Worm (Caenorhabditis elegans) whole organism, L2 larva: Measurements from ENCODE around the gene C28C12.12.

ENCODE experiments used
- ama-1 ChIP-seq: fragments of 150-350 bp; optimal IDR thresholded peaks from 2 replicates; lab custom pipeline; 2018; ENCODE audit warnings: inconsistent platforms
- elt-3 ChIP-seq: sonication (generic microtip); optimal IDR thresholded peaks from 2 replicates; lab custom pipeline; 2017; ENCODE audit warnings: missing biosample characterization, missing genetic modification characterization
- fos-1 ChIP-seq: fragments of 150-350 bp; optimal IDR thresholded peaks from 2 replicates; lab custom pipeline; 2014; ENCODE audit warnings: missing biosample characterization, missing genetic modification characterization
- mdl-1 ChIP-seq, 2 experiments: fragments of 150-350 bp in 1 of 2; sonication (generic microtip) in 1 of 2; optimal IDR thresholded peaks; 2 replicates each; lab custom pipeline; 2017; ENCODE audit warnings: missing biosample characterization in 2 of 2, missing genetic modification characterization in 2 of 2
- nhr-129 ChIP-seq: fragments of 150-350 bp; optimal IDR thresholded peaks from 2 replicates; lab custom pipeline; 2014; ENCODE audit warnings: missing biosample characterization, missing genetic modification characterization
- nhr-6 ChIP-seq: fragments of 150-350 bp; optimal IDR thresholded peaks from 2 replicates; lab custom pipeline; 2014; ENCODE audit warnings: missing biosample characterization, missing genetic modification characterization
- peb-1 ChIP-seq: fragments of 150-350 bp; optimal IDR thresholded peaks from 2 replicates; lab custom pipeline; 2014; ENCODE audit warnings: missing biosample characterization, missing genetic modification characterization
- skn-1 ChIP-seq: sonication (generic microtip); optimal IDR thresholded peaks from 2 replicates; lab custom pipeline; 2017; ENCODE audit warnings: missing biosample characterization, missing genetic modification characterization
- sma-3 ChIP-seq: sonication (generic microtip); optimal IDR thresholded peaks from 2 replicates; lab custom pipeline; 2016; ENCODE audit warnings: missing genetic modification reagents, missing genetic modification characterization, missing compliant biosample characterization
- snpc-4 ChIP-seq: fragments of 150-350 bp; optimal IDR thresholded peaks from 2 replicates; lab custom pipeline; 2014; ENCODE audit warnings: missing biosample characterization, missing genetic modification characterization
- unc-39 ChIP-seq: fragments of 150-350 bp; optimal IDR thresholded peaks from 2 replicates; lab custom pipeline; 2014; ENCODE audit warnings: missing biosample characterization, missing genetic modification characterization
- zag-1 ChIP-seq: fragments of 150-350 bp; optimal IDR thresholded peaks from 2 replicates; lab custom pipeline; 2014; ENCODE audit warnings: missing biosample characterization, missing genetic modification characterization
- ztf-4 ChIP-seq: fragments of 150-350 bp; optimal IDR thresholded peaks from 2 replicates; lab custom pipeline; 2014; ENCODE audit warnings: missing biosample characterization, missing genetic modification characterization

ce11 chrIV:8472493-8472892 is 23.7 kb downstream of the C28C12.12 start, which contains the start of gene oat-1:
- no peak for TF ChIP-seq peb-1 (tag; lab: Kevin White, UChicago)
- TF ChIP-seq sma-3 (GFP tag; lab: Kevin White, UChicago) = no peak
- no peak for TF ChIP-seq nhr-129
- TF ChIP-seq mdl-1 (tag; optimal IDR thresholded peaks at IDR 0.05; lab: Kevin White, UChicago) = no peak
- TF ChIP-seq unc-39 (tag; lab: Kevin White, UChicago) = no peak
- TF ChIP-seq nhr-6 (tag; lab: Kevin White, UChicago) = no peak
- TF ChIP-seq zag-1 (tag; lab: Kevin White, UChicago) = no peak
- TF ChIP-seq elt-3 (tag; lab: Kevin White, UChicago) = no peak
- TF ChIP-seq skn-1 = no peak
- TF ChIP-seq snpc-4 (tag; lab: Kevin White, UChicago) = no peak
- no peak for TF ChIP-seq ama-1
- no peak for TF ChIP-seq fos-1 (tag; lab: Kevin White, UChicago)
- TF ChIP-seq ztf-4 (tag; lab: Kevin White, UChicago) = no peak
